Worm (Caenorhabditis elegans) whole organism, dauer: ENCODE results near the gene F23G4.1.

Experiments used
- unc-62 ChIP-seq: sonication (generic microtip); optimal IDR thresholded peaks from 2 replicates; lab custom pipeline; 2017; ENCODE audit warnings: missing biosample characterization, missing genetic modification reagents, missing genetic modification characterization

Gene F23G4.1

DNA sequence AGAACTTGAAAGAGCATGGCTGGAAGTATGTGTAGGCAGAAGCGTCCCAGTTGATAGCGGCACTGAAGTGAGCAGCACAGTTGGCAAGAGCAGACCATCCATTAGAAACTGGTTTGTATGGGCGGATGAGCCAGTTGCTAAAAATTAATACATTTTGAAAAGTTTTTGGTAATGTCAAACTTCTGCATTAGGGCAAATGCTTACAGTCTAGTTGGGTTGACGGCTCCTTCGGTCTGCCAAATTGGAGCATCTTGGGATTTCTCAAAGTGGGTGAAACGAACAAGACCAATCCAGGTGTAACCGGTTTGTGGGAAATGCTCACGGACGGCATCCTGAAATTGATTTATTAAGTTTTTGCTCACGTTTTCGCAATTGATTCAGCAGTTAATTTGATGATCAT, 14.6 kb upstream of the F23G4.1 start:
- no peak for TF ChIP-seq unc-62 (GFP tag; lab: Kevin White, UChicago)

ce11 chrX:6613537-6613936, 10.5 kb upstream of the F23G4.1 start:
- no peak for TF ChIP-seq unc-62 (GFP tag; lab: Kevin White, UChicago)

DNA sequence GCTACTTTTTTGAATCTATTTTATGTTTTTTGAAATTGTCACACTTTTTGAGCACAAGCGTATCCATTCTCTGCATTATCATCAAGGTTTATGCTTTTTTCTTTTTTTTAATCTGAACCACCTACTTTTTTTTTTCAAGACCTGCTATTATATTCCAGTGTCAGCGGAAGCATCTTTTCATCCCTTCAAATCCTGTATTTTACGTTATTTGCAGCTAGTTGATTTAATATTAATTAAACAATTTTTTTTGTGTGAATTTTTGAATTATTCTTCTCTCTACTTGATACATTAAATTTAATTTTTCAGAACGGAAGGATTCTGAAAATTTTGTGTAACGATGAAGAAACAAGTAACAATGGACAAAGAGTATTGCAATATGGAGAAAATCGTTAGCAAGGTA, 6.7 kb upstream of the F23G4.1 start, which contains the start of gene C25B8.8:
Gene C25B8.8, plus strand, starts transcription at position 301 of the 400 bp plus-strand sequence.
- no peak for TF ChIP-seq unc-62 (GFP tag; lab: Kevin White, UChicago)

DNA sequence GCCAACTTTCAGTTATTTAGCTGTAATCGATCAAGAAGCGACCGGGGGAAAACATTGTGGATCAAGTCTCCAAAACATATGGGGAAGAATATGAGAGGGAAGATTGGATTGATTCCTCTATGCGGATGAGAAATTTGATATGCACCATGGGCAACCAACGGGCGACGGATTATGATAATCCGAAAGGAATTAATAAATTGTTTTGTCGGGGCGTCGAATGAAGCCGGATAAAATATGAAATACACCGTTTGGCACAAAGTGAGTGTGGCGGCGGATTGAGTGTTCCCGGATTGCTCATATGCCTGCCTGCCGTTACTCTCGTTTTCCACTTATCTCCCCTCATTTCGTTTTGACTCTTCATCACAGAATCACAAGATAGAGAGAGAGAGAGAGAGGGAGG, 6.3 kb upstream of the F23G4.1 start:
- TF ChIP-seq unc-62 (GFP tag; lab: Kevin White, UChicago) = no peak

DNA sequence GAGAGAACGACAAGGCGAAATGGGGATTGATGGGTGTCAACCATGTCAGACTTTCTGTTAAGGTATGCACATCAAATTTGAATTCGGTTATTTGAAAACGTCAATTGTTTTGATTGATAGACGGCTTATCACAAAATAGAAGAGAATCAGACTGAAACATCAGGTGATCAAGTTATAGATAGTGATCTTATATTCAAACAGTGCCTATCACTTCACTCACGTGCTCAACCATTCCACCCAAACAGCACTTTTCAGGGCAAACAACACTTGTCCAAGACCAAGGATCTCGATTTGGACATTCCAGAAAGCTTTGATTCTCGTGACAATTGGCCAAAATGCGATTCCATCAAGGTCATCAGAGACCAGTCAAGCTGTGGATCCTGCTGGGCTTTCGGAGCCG, 4.6 kb upstream of the F23G4.1 start:
- TF ChIP-seq unc-62 (GFP tag; lab: Kevin White, UChicago) = no peak

DNA sequence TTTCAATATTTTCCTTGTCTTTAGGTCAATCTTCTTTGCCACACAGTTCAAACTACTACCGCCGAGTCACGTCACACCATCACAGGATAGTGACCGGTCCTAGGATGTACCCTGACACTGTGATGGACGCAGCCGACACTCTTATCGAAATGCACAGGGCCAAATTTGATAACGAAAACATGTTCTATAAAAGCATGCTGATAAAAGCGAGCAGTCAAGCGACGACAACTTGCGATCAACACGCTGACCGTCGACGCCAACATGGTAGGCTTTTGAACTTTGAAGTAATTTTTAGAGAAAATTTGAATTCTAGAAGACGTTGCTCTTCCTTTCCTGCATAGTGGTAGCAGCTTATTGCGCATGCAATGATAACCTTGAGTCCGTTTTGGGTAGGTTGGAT, 4.0 kb upstream of the F23G4.1 start, which contains the start of gene cpr-6:
Gene cpr-6, plus strand, starts transcription at position 217 of the 400 bp plus-strand sequence.
- TF ChIP-seq unc-62 (GFP tag; lab: Kevin White, UChicago) = no peak

DNA sequence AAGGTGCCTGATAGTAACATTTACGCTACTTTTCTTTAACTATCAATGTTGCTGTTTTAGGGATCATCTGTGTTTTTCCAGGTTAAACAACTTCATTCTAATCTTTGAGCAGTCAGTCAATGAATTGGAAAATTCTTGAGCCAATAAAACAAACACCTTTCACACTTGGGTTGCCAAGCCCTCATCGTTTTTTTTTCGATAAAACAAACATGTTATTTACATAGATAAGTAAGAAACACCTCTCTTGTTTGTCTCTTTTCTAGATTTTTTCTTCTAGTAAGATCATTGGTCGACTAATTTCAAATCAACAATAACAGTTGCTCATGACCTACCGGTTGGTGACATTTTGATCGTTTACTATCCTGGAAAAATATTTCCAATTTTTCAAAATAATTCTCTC, 1.0 kb downstream of the F23G4.1 start:
- no peak for TF ChIP-seq unc-62 (GFP tag; lab: Kevin White, UChicago)

DNA sequence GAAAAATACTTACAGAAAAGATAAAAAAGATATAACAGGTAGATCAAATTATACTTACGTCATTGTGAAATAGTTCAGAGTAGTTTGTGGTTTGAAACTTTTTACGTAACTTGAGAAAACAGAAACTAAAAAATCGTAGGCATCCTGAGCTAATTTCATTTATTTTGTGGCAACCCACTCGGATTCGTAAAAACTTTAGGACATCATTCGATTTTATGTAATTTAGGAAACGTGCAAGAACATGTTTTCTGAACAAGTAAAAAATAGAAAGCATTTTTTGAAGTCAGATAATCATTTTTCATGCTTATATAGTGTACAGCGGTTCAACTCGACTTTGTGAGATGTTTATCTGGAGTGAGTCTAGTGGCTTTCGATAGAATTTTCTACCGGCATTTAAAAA, 4.3 kb downstream of the F23G4.1 start, which contains the start of gene hic-1:
Gene hic-1, minus strand, starts transcription at position 101 of the 400 bp plus-strand sequence.
- no peak for TF ChIP-seq unc-62 (GFP tag; lab: Kevin White, UChicago)

DNA sequence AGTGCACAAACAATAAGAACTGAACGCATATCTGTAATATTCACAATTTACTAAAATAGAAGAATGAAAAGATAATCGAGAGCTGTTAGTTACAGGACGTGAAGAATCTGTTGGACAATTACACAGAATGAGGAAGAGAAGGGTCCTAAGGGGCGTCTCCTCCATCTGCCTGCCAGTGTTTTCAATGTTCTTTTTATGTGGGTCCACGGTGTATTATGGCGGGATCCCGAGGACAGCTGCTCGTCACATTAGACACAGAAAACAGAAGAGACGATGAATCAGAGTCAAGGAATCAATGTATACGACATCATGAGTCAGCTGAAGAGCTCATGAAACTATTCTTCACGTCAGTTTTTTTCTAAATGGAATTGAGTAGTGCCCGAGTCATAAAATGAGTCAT, 5.9 kb downstream of the F23G4.1 start, which contains the start of gene ttr-6:
Gene ttr-6, minus strand, starts transcription at position 33 of the 400 bp plus-strand sequence.
- no peak for TF ChIP-seq unc-62 (GFP tag; lab: Kevin White, UChicago)

- no peak for TF ChIP-seq unc-62 (GFP tag; lab: Kevin White, UChicago)
Observed at ce11 chrX:6593178-6593786, 9.7 kb downstream of the F23G4.1 start.

- no peak for TF ChIP-seq unc-62 (GFP tag; lab: Kevin White, UChicago)
Observed at ce11 chrX:6591674-6592073, 11.3 kb downstream of the F23G4.1 start.

- TF ChIP-seq unc-62 (GFP tag; lab: Kevin White, UChicago) = no peak
Observed at ce11 chrX:6588495-6588894, 14.5 kb downstream of the F23G4.1 start, which contains the start of gene fbxl-4. Gene fbxl-4, plus strand, starts transcription at chrX:6588795.

- TF ChIP-seq unc-62 (GFP tag; lab: Kevin White, UChicago) = no peak
Observed at ce11 chrX:6583385-6583784, 19.6 kb downstream of the F23G4.1 start.

- TF ChIP-seq unc-62 (GFP tag; lab: Kevin White, UChicago) = no peak
Observed at ce11 chrX:6575992-6576391, 27.0 kb downstream of the F23G4.1 start.

DNA sequence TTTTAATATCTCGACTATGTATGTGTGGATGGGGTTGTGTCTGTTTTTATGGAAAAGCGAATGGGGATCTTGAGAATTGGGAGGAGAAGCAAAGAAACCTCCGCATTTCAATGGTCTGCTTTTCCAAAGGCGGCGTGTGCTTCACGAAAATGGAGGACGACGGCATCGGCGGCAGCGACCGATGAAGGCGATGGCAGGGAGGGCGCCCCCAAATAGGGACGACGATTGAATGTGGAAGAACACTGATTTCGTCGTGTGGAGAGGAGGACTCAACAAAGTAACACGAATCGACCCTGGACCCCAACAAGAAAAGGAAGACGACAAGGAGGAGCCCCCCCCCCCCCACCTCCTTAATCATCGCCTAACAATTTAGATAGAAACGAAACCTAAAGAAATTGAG, 30.0 kb downstream of the F23G4.1 start:
- TF ChIP-seq unc-62 (GFP tag; lab: Kevin White, UChicago) = no peak

DNA sequence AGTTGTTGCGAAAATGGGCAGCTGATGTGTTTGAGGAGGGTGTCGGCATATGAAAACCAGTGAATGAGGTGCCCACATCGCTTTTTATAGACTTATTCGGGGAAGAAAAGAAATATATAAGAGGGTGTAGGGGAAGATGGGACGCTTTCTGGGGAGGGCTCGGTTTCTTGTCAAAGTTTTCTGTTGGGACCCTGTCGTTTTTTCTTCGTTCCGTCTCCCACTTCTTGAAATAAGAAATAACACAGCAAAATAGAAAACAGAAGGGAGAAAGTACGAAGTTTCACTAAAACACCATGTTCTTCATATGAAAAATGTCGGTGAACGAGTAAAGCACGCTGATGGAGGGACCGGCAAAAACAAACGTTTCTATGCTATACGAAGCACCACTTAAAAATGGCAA, 33.4 kb downstream of the F23G4.1 start, which contains the start of gene dop-3:
Gene dop-3, minus strand, starts transcription at position 101 of the 400 bp plus-strand sequence.
- TF ChIP-seq unc-62 (GFP tag; lab: Kevin White, UChicago) = no peak

ce11 chrX:6562378-6562856, 40.6 kb downstream of the F23G4.1 start, which contains the start of gene aaim-1:
Gene aaim-1, minus strand, starts transcription at chrX:6562428.
- TF ChIP-seq unc-62 (GFP tag; lab: Kevin White, UChicago) = no peak
